Worm (Caenorhabditis elegans) whole organism, L1 larva: ENCODE data around the gene srbc-26.

ENCODE experiments used
- C16A3.4 ChIP-seq: fragments of 150-350 bp; optimal IDR thresholded peaks from 2 replicates; lab custom pipeline; 2014; ENCODE audit warnings: missing biosample characterization, missing genetic modification characterization
- ceh-63 ChIP-seq: fragments of 200-800 bp; sonication (Bioruptor generic); optimal IDR thresholded peaks from 2 replicates; lab custom pipeline; 2018; ENCODE audit warnings: mild to moderate bottlenecking, missing genetic modification characterization, missing compliant biosample characterization
- ceh-8 ChIP-seq: fragments of 200-800 bp; sonication (Bioruptor generic); optimal IDR thresholded peaks from 2 replicates; lab custom pipeline; 2018; ENCODE audit warnings: mild to moderate bottlenecking, missing genetic modification characterization, moderate library complexity, missing compliant biosample characterization
- ceh-82 ChIP-seq, 3 experiments: fragments of 150-350 bp in 1 of 3; sonication (generic microtip) in 2 of 3; optimal IDR thresholded peaks; 2 replicates each; lab custom pipeline; 2014 to 2017; ENCODE audit warnings: missing biosample characterization in 3 of 3, missing genetic modification characterization in 3 of 3
- ceh-88 ChIP-seq: fragments of 200-800 bp; sonication (Bioruptor generic); IDR thresholded peaks from 2 replicates; pipeline ENCODE4 v1.3.6; 2022; ENCODE audit warnings: missing genetic modification characterization, missing compliant biosample characterization
- ceh-90 ChIP-seq: sonication (generic microtip); optimal IDR thresholded peaks from 2 replicates; lab custom pipeline; 2016; ENCODE audit warnings: missing genetic modification characterization, missing compliant biosample characterization
- dsc-1 ChIP-seq: sonication (generic microtip); optimal IDR thresholded peaks from 2 replicates; lab custom pipeline; 2016; ENCODE audit warnings: mild to moderate bottlenecking, missing genetic modification characterization, missing compliant biosample characterization
- egl-13 ChIP-seq: sonication (generic microtip); optimal IDR thresholded peaks from 2 replicates; lab custom pipeline; 2016; ENCODE audit warnings: missing genotype, missing genetic modification reagents, missing genetic modification characterization, missing compliant biosample characterization
- egl-27 ChIP-seq, 2 experiments: fragments of 150-350 bp in 1 of 2; sonication (generic microtip); optimal IDR thresholded peaks; 3 replicates each; lab custom pipeline; 2017 to 2018; ENCODE audit warnings: missing biosample characterization in 2 of 2, missing genetic modification characterization in 2 of 2, missing genetic modification reagents in 2 of 2
- elt-2 ChIP-seq: sonication (generic microtip); optimal IDR thresholded peaks from 2 replicates; lab custom pipeline; 2016; ENCODE audit warnings: missing genetic modification characterization, mild to moderate bottlenecking, inconsistent platforms, missing compliant biosample characterization, missing genetic modification reagents
- fkh-8 ChIP-seq: sonication (generic microtip); optimal IDR thresholded peaks from 2 replicates; lab custom pipeline; 2016; ENCODE audit warnings: mild to moderate bottlenecking, missing genetic modification characterization, missing compliant biosample characterization
- grh-1 ChIP-seq: fragments of 200-800 bp; sonication (Bioruptor generic); IDR thresholded peaks from 2 replicates; pipeline ENCODE4 v1.3.6; 2022; ENCODE audit warnings: missing genetic modification reagents, missing genetic modification characterization, missing compliant biosample characterization
- hlh-4 ChIP-seq: sonication (generic microtip); optimal IDR thresholded peaks from 2 replicates; lab custom pipeline; 2016; ENCODE audit warnings: mild to moderate bottlenecking, missing genetic modification characterization, missing compliant biosample characterization
- isw-1 ChIP-seq: fragments of 200-800 bp; sonication (Bioruptor generic); IDR thresholded peaks from 2 replicates; pipeline ENCODE4 v1.3.6; 2022; ENCODE audit warnings: missing genetic modification characterization, missing compliant biosample characterization
- lin-13 ChIP-seq: fragments of 150-350 bp; optimal IDR thresholded peaks from 2 replicates; lab custom pipeline; 2014; ENCODE audit warnings: missing biosample characterization, missing genetic modification reagents, missing genetic modification characterization
- lin-15B ChIP-seq: fragments of 150-350 bp; sonication (generic microtip); optimal IDR thresholded peaks from 3 replicates; lab custom pipeline; 2014; ENCODE audit warnings: missing biosample characterization, missing genetic modification characterization
- mdl-1 ChIP-seq, 2 experiments: fragments of 150-350 bp; optimal IDR thresholded peaks; 2 replicates each; lab custom pipeline; 2014 to 2017; ENCODE audit warnings: missing biosample characterization in 2 of 2, missing genetic modification characterization in 2 of 2, inconsistent platforms in 1 of 2
- mep-1 ChIP-seq: fragments of 150-350 bp; optimal IDR thresholded peaks from 2 replicates; lab custom pipeline; 2014; ENCODE audit warnings: missing biosample characterization, missing genetic modification characterization
- nhr-11 ChIP-seq: fragments of 150-350 bp; optimal IDR thresholded peaks from 2 replicates; lab custom pipeline; 2014; ENCODE audit warnings: missing biosample characterization, missing genetic modification characterization
- nhr-12 ChIP-seq: sonication (generic microtip); optimal IDR thresholded peaks from 2 replicates; lab custom pipeline; 2017; ENCODE audit warnings: missing biosample characterization, missing genetic modification characterization
- nhr-237 ChIP-seq: fragments of 150-350 bp; optimal IDR thresholded peaks from 2 replicates; lab custom pipeline; 2014; ENCODE audit warnings: missing biosample characterization, missing genetic modification characterization
- nhr-47 ChIP-seq: sonication (generic microtip); optimal IDR thresholded peaks from 2 replicates; lab custom pipeline; 2016; ENCODE audit warnings: mild to moderate bottlenecking, missing genetic modification characterization, moderate library complexity, missing compliant biosample characterization
- nhr-76 ChIP-seq: sonication (generic microtip); optimal IDR thresholded peaks from 2 replicates; lab custom pipeline; 2017; ENCODE audit warnings: missing biosample characterization, missing genetic modification characterization
- nhr-84 ChIP-seq: sonication (generic microtip); optimal IDR thresholded peaks from 2 replicates; lab custom pipeline; 2017; ENCODE audit warnings: missing biosample characterization, missing genetic modification characterization
- nhr-85 ChIP-seq: sonication (generic microtip); peaks from one replicate; lab custom pipeline; 2016; ENCODE audit warnings: missing genetic modification characterization, inconsistent platforms, missing compliant biosample characterization
- pag-3 ChIP-seq: sonication (generic microtip); optimal IDR thresholded peaks from 2 replicates; lab custom pipeline; 2017; ENCODE audit warnings: missing genetic modification characterization, mild to moderate bottlenecking, missing compliant biosample characterization, antibody characterized with exemption, borderline replicate concordance; ENCODE audit not compliant: insufficient read depth
- snpc-4 ChIP-seq: fragments of 150-350 bp; optimal IDR thresholded peaks from 2 replicates; lab custom pipeline; 2014; ENCODE audit warnings: missing biosample characterization, missing genetic modification characterization
- sox-4 ChIP-seq: sonication (generic microtip); optimal IDR thresholded peaks from 2 replicates; lab custom pipeline; 2016; ENCODE audit warnings: missing genetic modification characterization, missing compliant biosample characterization
- tlp-1 ChIP-seq: fragments of 150-350 bp; optimal IDR thresholded peaks from 2 replicates; lab custom pipeline; 2014; ENCODE audit warnings: missing biosample characterization, missing genetic modification characterization
- unc-62 ChIP-seq: fragments of 150-350 bp; optimal IDR thresholded peaks from 2 replicates; lab custom pipeline; 2014; ENCODE audit warnings: missing biosample characterization, missing genetic modification reagents, missing genetic modification characterization
- unc-86 ChIP-seq: sonication (generic microtip); optimal IDR thresholded peaks from 2 replicates; lab custom pipeline; 2016; ENCODE audit warnings: missing genetic modification characterization, missing compliant biosample characterization
- zag-1 ChIP-seq: fragments of 150-350 bp; optimal IDR thresholded peaks from 2 replicates; lab custom pipeline; 2014; ENCODE audit warnings: missing biosample characterization, missing genetic modification characterization

srbc-26 gene

DNA sequence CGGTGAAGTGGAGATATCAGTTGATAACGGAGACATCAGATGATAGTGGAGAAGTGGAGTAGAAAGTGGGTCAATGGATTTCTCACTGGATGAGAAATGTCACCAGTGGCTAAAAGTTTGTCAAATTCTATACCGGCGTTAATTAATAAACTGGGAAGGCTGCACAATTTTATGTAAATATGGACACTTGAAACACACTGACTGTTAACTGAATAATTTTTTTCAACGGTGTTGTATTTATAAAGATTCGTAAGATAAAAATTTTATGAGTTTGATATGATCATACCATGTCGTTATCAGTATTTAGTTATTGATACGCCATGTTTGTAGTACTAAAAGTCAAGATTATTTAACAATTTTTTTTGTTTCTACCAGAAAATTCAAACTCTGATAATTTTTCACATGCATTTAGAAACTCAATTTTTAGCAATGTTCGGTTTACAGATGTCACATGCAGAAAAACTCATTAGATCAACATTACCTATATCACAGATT, 12.2 kb upstream of the srbc-26 start, which contains the start of gene F40D4.12:
TSS of gene F40D4.12 (plus strand) at position 445 of the 495 bp plus-strand sequence.
- TF ChIP-seq tlp-1 (tag; lab: Kevin White, UChicago) (peak; percentile 5), snpc-4 (tag; lab: Kevin White, UChicago) (no peak), nhr-12 (tag; lab: Kevin White, UChicago) (no peak), grh-1 (GFP tag; lab: Robert Waterston, UW) (no peak), elt-2 (tag; lab: Kevin White, UChicago) (peak; percentile 82), pag-3 (no peak), unc-86 (tag; lab: Kevin White, UChicago) (no peak), ceh-63 (GFP tag; lab: Kevin White, UChicago) (no peak), dsc-1 (tag; lab: Kevin White, UChicago) (no peak), lin-15B (no peak), egl-13 (tag; lab: Kevin White, UChicago) (no peak), nhr-47 (tag; lab: Kevin White, UChicago) (no peak), ceh-8 (no peak)

DNA sequence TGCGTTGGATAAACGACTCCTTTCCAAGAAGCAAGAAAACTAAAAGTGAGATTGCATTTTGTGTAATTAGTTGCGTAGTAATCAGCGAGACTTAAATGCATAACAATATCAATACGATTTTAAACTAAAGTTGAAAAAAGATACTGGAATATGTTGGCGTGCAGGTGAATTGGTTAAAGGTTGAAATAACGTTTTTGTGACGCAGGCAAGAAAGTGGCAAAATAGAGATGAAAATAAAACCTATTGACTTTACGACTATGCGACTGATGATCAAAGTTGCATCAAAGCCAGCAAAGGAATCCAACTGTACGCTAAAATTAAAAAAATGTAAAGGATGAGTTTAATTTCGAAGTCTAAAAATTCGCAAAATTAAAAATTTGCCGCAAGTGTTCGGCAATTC, 6.2 kb upstream of the srbc-26 start, which contains the start of gene srh-102:
TSS of gene srh-102 (minus strand) at position 101 of the 400 bp plus-strand sequence.
- no peak for TF ChIP-seq nhr-85 (tag; lab: Kevin White, UChicago)

DNA sequence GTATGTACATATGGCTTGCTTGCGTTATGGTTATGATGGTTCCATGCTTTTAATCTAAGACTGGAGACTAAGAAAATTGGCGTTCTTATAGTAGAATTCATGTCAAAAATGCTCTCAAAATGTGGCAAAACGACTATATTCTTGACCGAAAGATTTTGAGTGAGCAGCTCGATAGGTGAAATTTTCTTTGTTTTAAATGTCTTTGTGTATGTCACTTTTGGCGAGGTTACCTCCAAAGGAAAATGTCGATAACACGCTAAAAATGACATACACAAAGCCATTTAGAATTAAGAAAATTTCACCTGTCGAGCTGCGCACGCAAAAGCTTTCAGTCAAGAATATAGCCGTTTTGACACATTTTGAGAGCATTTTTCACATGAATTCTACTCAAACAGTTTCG, 4.2 kb upstream of the srbc-26 start, which contains the start of gene srz-66:
TSS of gene srz-66 (minus strand) at position 101 of the 400 bp plus-strand sequence.
- TF ChIP-seq mdl-1 (tag; optimal IDR thresholded peaks at IDR 0.05; lab: Kevin White, UChicago) (no peak), egl-27 (tag; optimal IDR thresholded peaks at IDR 0.05; lab: Kevin White, UChicago) (no peak), elt-2 (tag; lab: Kevin White, UChicago) (no peak), nhr-84 (tag; lab: Kevin White, UChicago) (no peak), egl-13 (tag; lab: Kevin White, UChicago) (no peak), nhr-76 (no peak), mep-1 (no peak), ceh-88 (GFP tag; lab: Robert Waterston, UW) (no peak), fkh-8 (tag; lab: Kevin White, UChicago) (no peak), ceh-90 (tag; lab: Kevin White, UChicago) (no peak), nhr-11 (tag; lab: Kevin White, UChicago) (no peak), sox-4 (tag; lab: Kevin White, UChicago) (no peak), unc-62 (GFP tag; lab: Kevin White, UChicago) (no peak), C16A3.4 (tag; lab: Kevin White, UChicago) (no peak), lin-13 (GFP tag; lab: Kevin White, UChicago) (no peak), hlh-4 (tag; lab: Kevin White, UChicago) (no peak), nhr-237 (tag; lab: Kevin White, UChicago) (no peak), isw-1 (GFP tag; lab: Robert Waterston, UW) (no peak), unc-86 (tag; lab: Kevin White, UChicago) (no peak)

DNA sequence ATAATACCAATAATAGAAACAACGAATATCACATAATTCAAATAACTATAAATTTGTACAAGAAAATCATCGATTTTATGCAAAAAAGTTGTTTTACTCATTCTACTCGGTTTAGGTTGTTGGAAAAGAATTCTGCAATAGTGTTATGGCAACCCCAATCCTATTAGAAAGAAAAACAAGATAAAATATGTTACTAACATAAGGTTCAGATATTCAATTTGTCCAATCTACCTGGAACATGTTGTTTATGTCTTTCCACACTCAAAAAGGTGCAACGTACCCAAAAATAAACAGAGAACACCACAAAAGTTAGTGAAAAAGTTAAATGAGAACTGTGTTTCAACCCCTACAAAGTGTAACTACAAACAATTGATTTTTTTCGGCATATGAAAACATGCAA, 829 bp upstream of the srbc-26 start, which contains the start of gene srw-51:
TSS of gene srw-51 (minus strand) at position 101 of the 400 bp plus-strand sequence.
- no peak for TF ChIP-seq nhr-85 (tag; lab: Kevin White, UChicago)
- TF ChIP-seq, all 84 proteins: peak for 0

DNA sequence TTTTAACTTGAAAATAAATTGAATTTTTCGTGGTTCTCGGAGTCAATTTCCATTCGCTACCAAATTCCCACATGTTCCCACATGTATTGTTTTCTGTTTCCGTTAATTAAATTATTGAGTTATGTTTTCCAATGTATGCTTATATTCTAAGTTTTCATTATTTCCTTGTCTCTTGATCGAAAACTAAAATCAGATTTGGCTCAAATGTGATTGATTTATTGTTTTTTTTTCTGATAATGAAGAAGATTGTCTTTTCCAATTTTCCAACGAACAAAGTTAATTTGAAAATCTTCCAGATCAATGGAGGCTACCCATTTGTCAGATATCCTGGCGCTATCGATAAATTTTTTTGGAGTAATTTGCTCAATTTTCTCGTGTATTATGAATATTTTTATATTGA, 2.1 kb downstream of the srbc-26 start, which contains the start of gene srbc-25:
TSS of gene srbc-25 (plus strand) at position 301 of the 400 bp plus-strand sequence.
- TF ChIP-seq ceh-82 (tag; optimal IDR thresholded peaks at IDR 0.05; lab: Kevin White, UChicago) (no peak), dsc-1 (tag; lab: Kevin White, UChicago) (no peak), zag-1 (tag; lab: Kevin White, UChicago) (no peak), unc-62 (GFP tag; lab: Kevin White, UChicago) (no peak)
